Worm (Caenorhabditis elegans): ENCODE data around the gene T14G11.1.

DNA sequence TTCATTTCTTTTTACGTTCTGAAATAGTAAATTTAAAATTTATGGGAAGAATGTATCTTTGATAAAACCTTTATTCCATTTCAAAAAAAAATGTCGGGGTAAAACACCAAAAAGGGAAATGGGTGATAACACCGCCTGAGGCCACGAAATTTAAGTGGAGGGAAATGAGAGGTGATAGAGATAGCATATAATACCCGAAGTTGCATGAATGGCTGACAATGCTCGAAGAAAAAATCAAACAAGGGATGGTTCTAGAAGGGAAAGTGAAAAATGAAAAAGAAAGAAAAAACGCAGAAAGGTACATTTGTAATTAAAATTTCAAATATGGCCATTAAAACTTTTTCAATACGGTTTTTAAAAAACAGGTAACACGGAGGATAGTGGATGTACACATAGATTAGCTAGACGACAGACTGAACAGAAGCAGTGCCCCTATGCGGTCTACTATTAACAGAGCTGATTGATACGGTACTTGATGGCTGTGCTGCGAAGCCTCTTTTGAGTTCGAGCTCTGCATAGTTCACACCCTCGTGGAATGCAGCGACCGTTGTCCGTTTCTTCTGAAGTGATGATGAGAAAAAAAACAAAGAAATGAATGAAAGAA lies 9.5 kb downstream of the T14G11.1 start:
- no peak for TF ChIP-seq flt-1 (GFP tag; IDR thresholded peaks at IDR 0.05)
- no peak for TF ChIP-seq T22C8.4 (GFP tag; IDR thresholded peaks at IDR 0.05)
- TF ChIP-seq ztf-29 (GFP tag; IDR thresholded peaks at IDR 0.05) = no peak
- TF ChIP-seq ref-1 (GFP tag; conservative IDR thresholded peaks at IDR 0.05) = no peak
- TF ChIP-seq med-1 (GFP tag; optimal IDR thresholded peaks at IDR 0.05; ENCODE audit: insufficient read depth) = no peak
- no peak for TF ChIP-seq klf-2 (GFP tag; conservative IDR thresholded peaks at IDR 0.05)
- no peak for TF ChIP-seq cog-1 (tag; optimal IDR thresholded peaks at IDR 0.05)
- no peak for TF ChIP-seq tab-1 (GFP tag; IDR thresholded peaks at IDR 0.05)
- TF ChIP-seq ztf-23 (GFP tag; IDR thresholded peaks at IDR 0.05) = no peak
